Worm (Caenorhabditis elegans) whole organism, L1 larva: ENCODE measurements around the gene C31C9.7.

Source experiments
- dpl-1 ChIP-seq, 3 experiments: fragments of 150-350 bp in 2 of 3; sonication (generic microtip) in 1 of 3; optimal IDR thresholded peaks; 2 replicates each; lab custom pipeline; 2014 to 2017; ENCODE audit warnings: missing biosample characterization in 3 of 3, missing genetic modification characterization in 3 of 3, missing genetic modification reagents in 3 of 3
- dsc-1 ChIP-seq: sonication (generic microtip); optimal IDR thresholded peaks from 2 replicates; lab custom pipeline; 2016; ENCODE audit warnings: mild to moderate bottlenecking, missing genetic modification characterization, missing compliant biosample characterization
- lsy-2 ChIP-seq, 2 experiments: fragments of 150-350 bp; optimal IDR thresholded peaks; 2 replicates each; lab custom pipeline; 2014; ENCODE audit warnings: missing biosample characterization in 2 of 2, missing genetic modification characterization in 2 of 2
- skn-1 ChIP-seq: fragments of 150-350 bp; optimal IDR thresholded peaks from 2 replicates; lab custom pipeline; 2014; ENCODE audit warnings: missing biosample characterization, missing genetic modification characterization

ce11 chrII:13670707-13671295 is 1.9 kb downstream of the C31C9.7 start:
- TF ChIP-seq skn-1 (tag; lab: Kevin White, UChicago) (no peak), dpl-1 (GFP tag; optimal IDR thresholded peaks at IDR 0.05; lab: Kevin White, UChicago) (no peak), lsy-2 (tag; optimal IDR thresholded peaks at IDR 0.05; lab: Kevin White, UChicago) (no peak), dsc-1 (no peak)
